Fruit fly (Drosophila melanogaster) Kc167 (cell line): ENCODE data around the gene CG12535.

Experiments used
- h ChIP-seq: fragments of >200 bp; optimal IDR thresholded peaks from 3 replicates; lab custom pipeline; 2018; ENCODE audit warnings: missing external identifiers
- psq ChIP-seq: fragments of >200 bp; optimal IDR thresholded peaks from 2 replicates; lab custom pipeline; 2017; ENCODE audit warnings: missing external identifiers

- TF ChIP-seq h (lab: Kevin White, UChicago) (no peak), psq (lab: Kevin White, UChicago) (no peak)
Measured at dm6 chrX:3346643-3347109, 102.1 kb downstream of the CG12535 start.
